Worm (Caenorhabditis elegans) whole organism, L4 larva: ENCODE data around the gene clec-185.
A peak's percentile ranks its signal among the peaks of the same experiment; 100 is the strongest.

Experiments used
- D1046.2 ChIP-seq: fragments of 200-800 bp; sonication (Bioruptor generic); IDR thresholded peaks from 2 replicates; pipeline ENCODE4 v1.3.6; 2022; ENCODE audit warnings: missing genetic modification characterization, missing compliant biosample characterization
- F10B5.3 ChIP-seq: sonication (generic microtip); optimal IDR thresholded peaks from 2 replicates; lab custom pipeline; 2016; ENCODE audit warnings: mild to moderate bottlenecking, missing genetic modification characterization, missing compliant biosample characterization
- F26F4.8 ChIP-seq: fragments of 200-800 bp; sonication (Bioruptor generic); conservative IDR thresholded peaks from 2 replicates; pipeline ENCODE4 v1.3.6; 2022; ENCODE audit warnings: missing genetic modification characterization, missing compliant biosample characterization
- F44E2.7 ChIP-seq: fragments of 200-800 bp; sonication (Bioruptor generic); IDR thresholded peaks from 2 replicates; pipeline ENCODE4 v2.1.2; 2022; ENCODE audit warnings: missing genetic modification characterization, missing compliant biosample characterization
- T20F7.1 ChIP-seq: fragments of 200-800 bp; sonication (Bioruptor generic); optimal IDR thresholded peaks from 2 replicates; lab custom pipeline; 2018; ENCODE audit warnings: mild to moderate bottlenecking, missing genetic modification characterization, missing compliant biosample characterization
- T26A8.4 ChIP-seq: fragments of 200-800 bp; sonication (Bioruptor generic); IDR thresholded peaks from 2 replicates; pipeline ENCODE4 v1.3.6; 2022; ENCODE audit warnings: missing genetic modification characterization, missing compliant biosample characterization
- Y48G9A.11 ChIP-seq: fragments of 200-800 bp; sonication (Bioruptor generic); IDR thresholded peaks from 2 replicates; pipeline ENCODE4 v1.3.6; 2022; ENCODE audit warnings: missing genetic modification reagents, missing genetic modification characterization, missing compliant biosample characterization
- Y5F2A.4 ChIP-seq: fragments of 200-800 bp; sonication (Bioruptor generic); optimal IDR thresholded peaks from 2 replicates; lab custom pipeline; 2018; ENCODE audit warnings: mild to moderate bottlenecking, missing genetic modification characterization, missing compliant biosample characterization
- aly-2 ChIP-seq: sonication (generic microtip); optimal IDR thresholded peaks from 2 replicates; lab custom pipeline; 2018; ENCODE audit warnings: missing biosample characterization, missing genetic modification characterization
- attf-4 ChIP-seq: sonication (generic microtip); optimal IDR thresholded peaks from 3 replicates; lab custom pipeline; 2017; ENCODE audit warnings: missing biosample characterization, missing genetic modification characterization
- ceh-62 ChIP-seq: sonication (generic microtip); optimal IDR thresholded peaks from 2 replicates; lab custom pipeline; 2017; ENCODE audit warnings: missing biosample characterization, missing genetic modification characterization
- ces-1 ChIP-seq: fragments of 150-350 bp; sonication (generic microtip); optimal IDR thresholded peaks from 4 replicates; lab custom pipeline; 2014; ENCODE audit warnings: missing biosample characterization, missing genetic modification reagents, missing genetic modification characterization
- cey-2 ChIP-seq: sonication (generic microtip); optimal IDR thresholded peaks from 3 replicates; lab custom pipeline; 2017; ENCODE audit warnings: missing genetic modification characterization, mild to moderate bottlenecking, missing compliant biosample characterization, antibody characterized with exemption, borderline replicate concordance; ENCODE audit not compliant: insufficient read depth
- daf-8 ChIP-seq: fragments of 200-800 bp; sonication (Bioruptor generic); IDR thresholded peaks from 2 replicates; pipeline ENCODE4 v1.3.6; 2022; ENCODE audit warnings: missing genetic modification characterization, missing compliant biosample characterization
- dmd-6 ChIP-seq: fragments of 200-800 bp; sonication (Bioruptor generic); IDR thresholded peaks from 2 replicates; pipeline ENCODE4 v1.3.6; 2022; ENCODE audit warnings: missing genetic modification reagents, missing genetic modification characterization, missing compliant biosample characterization
- dmd-8 ChIP-seq: fragments of 200-800 bp; sonication (Bioruptor generic); IDR thresholded peaks from 2 replicates; pipeline ENCODE4 v1.3.6; 2022; ENCODE audit warnings: missing genetic modification characterization, missing compliant biosample characterization
- egl-43 ChIP-seq: fragments of 200-800 bp; sonication (Bioruptor generic); IDR thresholded peaks from 2 replicates; pipeline ENCODE4 v1.3.6; 2022; ENCODE audit warnings: missing genetic modification reagents, missing genetic modification characterization, missing compliant biosample characterization
- fkh-10 ChIP-seq: fragments of 150-350 bp; optimal IDR thresholded peaks from 2 replicates; lab custom pipeline; 2014; ENCODE audit warnings: missing biosample characterization, missing genetic modification reagents, missing genetic modification characterization
- gei-8 ChIP-seq: fragments of 200-800 bp; sonication (Bioruptor generic); optimal IDR thresholded peaks from 2 replicates; lab custom pipeline; 2018; ENCODE audit warnings: mild to moderate bottlenecking, missing genetic modification characterization, missing compliant biosample characterization
- hlh-30 ChIP-seq: sonication (generic microtip); optimal IDR thresholded peaks from 2 replicates; lab custom pipeline; 2017; ENCODE audit warnings: antibody characterized with exemption, mild to moderate bottlenecking, missing genetic modification characterization, missing compliant biosample characterization; ENCODE audit not compliant: insufficient read depth
- hmg-1.1 ChIP-seq: fragments of 200-800 bp; sonication (Bioruptor generic); IDR thresholded peaks from 2 replicates; pipeline ENCODE4 v1.3.6; 2022; ENCODE audit warnings: missing genetic modification reagents, missing genetic modification characterization, missing compliant biosample characterization
- lim-7 ChIP-seq: fragments of 200-800 bp; sonication (Bioruptor generic); IDR thresholded peaks from 2 replicates; pipeline ENCODE4 v1.3.6; 2022; ENCODE audit warnings: missing genetic modification characterization, missing compliant biosample characterization
- lin-1 ChIP-seq: fragments of 200-800 bp; sonication (Bioruptor generic); IDR thresholded peaks from 2 replicates; pipeline ENCODE4 v1.3.6; 2022; ENCODE audit warnings: missing genetic modification reagents, missing genetic modification characterization, missing compliant biosample characterization
- lin-15B ChIP-seq: fragments of 150-350 bp; sonication (generic microtip); optimal IDR thresholded peaks from 3 replicates; lab custom pipeline; 2014; ENCODE audit warnings: missing biosample characterization, missing genetic modification characterization
- lin-38 ChIP-seq: fragments of 200-800 bp; sonication (Bioruptor generic); IDR thresholded peaks from 2 replicates; pipeline ENCODE4 v1.3.6; 2022; ENCODE audit warnings: missing genetic modification reagents, missing genetic modification characterization, missing compliant biosample characterization
- lin-39 ChIP-seq: fragments of 150-350 bp; optimal IDR thresholded peaks from 2 replicates; lab custom pipeline; 2014; ENCODE audit warnings: missing biosample characterization, missing genetic modification reagents, missing genetic modification characterization
- mdt-29 ChIP-seq: fragments of 200-800 bp; sonication (Bioruptor generic); IDR thresholded peaks from 2 replicates; pipeline ENCODE4 v1.3.6; 2022; ENCODE audit warnings: missing genetic modification reagents, missing genetic modification characterization, missing compliant biosample characterization
- nhr-28 ChIP-seq: fragments of 150-350 bp; optimal IDR thresholded peaks from 2 replicates; lab custom pipeline; 2014; ENCODE audit warnings: missing biosample characterization, missing genetic modification characterization
- nhr-41 ChIP-seq: fragments of 200-800 bp; sonication (Bioruptor generic); IDR thresholded peaks from 2 replicates; pipeline ENCODE4 v1.3.6; 2022; ENCODE audit warnings: missing genetic modification reagents, missing genetic modification characterization, missing compliant biosample characterization
- nhr-48 ChIP-seq: sonication (generic microtip); optimal IDR thresholded peaks from 2 replicates; lab custom pipeline; 2016; ENCODE audit warnings: mild to moderate bottlenecking, missing genetic modification characterization, missing compliant biosample characterization
- nhr-6 ChIP-seq: fragments of 150-350 bp; optimal IDR thresholded peaks from 2 replicates; lab custom pipeline; 2014; ENCODE audit warnings: missing biosample characterization, missing genetic modification characterization
- pha-4 ChIP-seq, 2 experiments: fragments of 150-350 bp in 1 of 2; fragments of 200-800 bp in 1 of 2; sonication (Bioruptor generic) in 1 of 2; IDR thresholded peaks in 1 of 2; optimal IDR thresholded peaks in 1 of 2; 2 replicates each; pipeline versions ENCODE4 v1.3.6 to Lab custom; 2014 to 2022; ENCODE audit warnings: missing genetic modification characterization in 2 of 2, missing genetic modification reagents in 2 of 2, missing biosample characterization in 1 of 2, missing compliant biosample characterization in 1 of 2
- pqm-1 ChIP-seq: sonication (generic microtip); optimal IDR thresholded peaks from 2 replicates; lab custom pipeline; 2017; ENCODE audit warnings: missing biosample characterization, missing genetic modification characterization
- sdz-12 ChIP-seq: fragments of 200-800 bp; sonication (Bioruptor generic); optimal IDR thresholded peaks from 2 replicates; lab custom pipeline; 2018; ENCODE audit warnings: mild to moderate bottlenecking, missing genetic modification characterization, missing compliant biosample characterization
- skn-1 ChIP-seq: fragments of 150-350 bp; optimal IDR thresholded peaks from 2 replicates; lab custom pipeline; 2014; ENCODE audit warnings: missing biosample characterization, missing genetic modification characterization
- snpc-1.2 ChIP-seq: fragments of 200-800 bp; sonication (Bioruptor generic); IDR thresholded peaks from 2 replicates; pipeline ENCODE4 v1.3.6; 2022; ENCODE audit warnings: missing genetic modification reagents, missing genetic modification characterization, missing compliant biosample characterization
- spr-1 ChIP-seq: sonication (generic microtip); optimal IDR thresholded peaks from 2 replicates; lab custom pipeline; 2016; ENCODE audit warnings: mild to moderate bottlenecking, missing genetic modification characterization, missing compliant biosample characterization
- tag-97 ChIP-seq: fragments of 200-800 bp; sonication (Bioruptor generic); IDR thresholded peaks from 2 replicates; pipeline ENCODE4 v1.3.6; 2022; ENCODE audit warnings: missing genetic modification characterization, missing compliant biosample characterization
- unc-130 ChIP-seq: sonication (generic microtip); optimal IDR thresholded peaks from 2 replicates; lab custom pipeline; 2016; ENCODE audit warnings: missing genetic modification reagents, missing genetic modification characterization, missing compliant biosample characterization
- zag-1 ChIP-seq: fragments of 150-350 bp; optimal IDR thresholded peaks from 2 replicates; lab custom pipeline; 2014; ENCODE audit warnings: missing biosample characterization, missing genetic modification characterization
- zip-11 ChIP-seq: fragments of 200-800 bp; sonication (Bioruptor generic); IDR thresholded peaks from 2 replicates; pipeline ENCODE4 v1.3.6; 2022; ENCODE audit warnings: missing genetic modification characterization, missing compliant biosample characterization
- ztf-7 ChIP-seq: fragments of 150-350 bp; optimal IDR thresholded peaks from 2 replicates; lab custom pipeline; 2014; ENCODE audit warnings: missing biosample characterization, missing genetic modification characterization

The clec-185 gene

DNA sequence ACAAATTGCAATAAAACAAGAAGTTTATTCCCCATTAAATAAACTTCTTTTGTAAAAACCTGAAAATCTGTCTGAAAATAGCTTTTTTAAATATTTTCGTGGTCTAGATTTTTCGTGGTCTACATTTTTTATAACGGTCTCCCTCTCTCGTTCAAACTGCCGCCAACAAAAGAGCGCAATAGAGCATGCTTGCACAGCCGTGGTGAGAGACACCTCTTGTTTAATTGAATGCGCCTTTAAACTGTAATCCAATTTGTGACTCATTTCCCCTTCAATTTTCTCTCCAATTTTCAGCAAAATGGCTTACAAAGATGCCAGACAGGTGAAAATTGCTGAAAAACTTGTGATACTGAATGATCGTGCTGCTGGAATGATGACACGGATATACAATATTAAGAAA is 34.3 kb upstream of the clec-185 start, which contains the start of gene gex-3 (continued):
- no peak for TF ChIP-seq daf-8 (GFP tag; lab: Robert Waterston, UW)

DNA sequence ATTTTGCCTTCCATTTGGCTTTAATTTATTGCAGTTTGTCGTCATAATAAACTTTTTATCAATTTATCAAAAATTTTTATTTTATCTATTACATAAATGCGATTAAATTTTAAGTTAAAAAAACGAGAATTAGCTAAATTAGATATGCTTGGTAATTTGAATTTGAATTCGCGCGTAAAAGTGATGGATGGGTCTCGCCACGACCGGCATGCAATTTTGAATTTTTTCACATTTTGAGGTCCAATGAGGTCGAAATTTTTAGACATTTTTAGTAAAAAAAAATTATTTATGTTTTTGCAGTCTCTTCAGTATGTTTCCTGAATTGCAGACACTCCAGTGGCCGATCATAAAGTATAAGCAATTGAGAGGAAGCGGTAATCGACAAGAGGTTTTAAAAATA is 29.8 kb upstream of the clec-185 start, which contains the start of gene dsb-1:
Gene dsb-1, plus strand, starts transcription at position 301 of the 400 bp plus-strand sequence.
- TF ChIP-seq Y5F2A.4 (GFP tag; lab: Kevin White, UChicago): no peak
- peak; percentile 26 for TF ChIP-seq lin-38 (GFP tag; lab: Robert Waterston, UW)
- TF ChIP-seq sdz-12 (GFP tag; lab: Kevin White, UChicago): no peak
- no peak for TF ChIP-seq nhr-41 (GFP tag; lab: Robert Waterston, UW)
- TF ChIP-seq dmd-6 (GFP tag; lab: Robert Waterston, UW): no peak
- TF ChIP-seq, all 104 proteins: peak for 1

DNA sequence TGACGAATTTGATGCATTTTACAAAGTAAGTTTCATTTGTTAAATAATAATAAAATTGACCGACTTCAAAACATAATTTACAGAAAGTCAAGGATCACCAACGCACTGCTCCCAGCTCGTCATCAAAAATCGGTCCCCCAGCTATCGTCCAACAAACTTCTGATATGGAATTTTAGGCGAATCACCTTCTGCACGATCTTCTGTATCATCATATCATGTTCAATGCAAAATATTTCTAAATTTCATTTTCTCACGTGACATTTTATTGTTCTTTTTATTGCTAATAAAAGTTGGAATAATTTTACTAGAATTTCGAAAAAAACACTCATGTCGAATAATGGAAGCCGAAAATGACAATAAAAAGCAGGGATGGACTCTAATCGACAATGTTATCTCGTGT is 28.3 kb upstream of the clec-185 start, which contains the start of gene acl-13:
Gene acl-13, plus strand, starts transcription at position 301 of the 400 bp plus-strand sequence.
- no peak for TF ChIP-seq ztf-7 (tag; lab: Kevin White, UChicago)
- TF ChIP-seq zip-11 (GFP tag; lab: Robert Waterston, UW): no peak
- no peak for TF ChIP-seq hmg-1.1
- TF ChIP-seq ceh-62: no peak
- TF ChIP-seq Y48G9A.11 (GFP tag; lab: Robert Waterston, UW): no peak

DNA sequence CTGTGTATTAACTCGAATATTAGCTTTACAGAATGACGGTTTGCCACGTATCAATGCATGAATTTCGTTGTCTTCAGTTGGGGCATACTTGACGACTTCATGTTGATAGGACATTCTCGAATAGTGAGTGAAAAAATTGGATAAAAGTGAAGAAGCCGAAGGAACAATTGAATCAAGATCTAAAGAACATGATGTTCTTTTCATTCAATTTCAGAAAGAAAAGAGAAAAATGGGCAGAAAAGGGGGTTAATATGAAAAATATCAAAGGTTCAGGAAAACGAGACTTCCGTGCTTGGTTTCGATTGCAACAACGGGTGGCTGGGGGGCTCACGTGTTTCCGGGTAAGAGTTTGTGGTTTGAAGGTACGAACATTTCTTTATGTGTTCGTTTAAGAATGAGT is 23.9 kb upstream of the clec-185 start:
- TF ChIP-seq lin-15B (tag; lab: Kevin White, UChicago) (no peak), T20F7.1 (no peak), lin-39 (no peak), attf-4 (no peak), pha-4 (GFP tag; IDR thresholded peaks at IDR 0.05; lab: Robert Waterston, UW) (no peak), pha-4 (tag; optimal IDR thresholded peaks at IDR 0.05; lab: Kevin White, UChicago) (no peak), gei-8 (GFP tag; lab: Kevin White, UChicago) (no peak), nhr-48 (no peak), aly-2 (tag; lab: Kevin White, UChicago) (no peak), tag-97 (GFP tag; lab: Robert Waterston, UW) (no peak), hlh-30 (no peak), fkh-10 (peak; percentile 64), spr-1 (no peak), nhr-6 (tag; lab: Kevin White, UChicago) (no peak), lim-7 (no peak), D1046.2 (GFP tag; lab: Robert Waterston, UW) (no peak), ces-1 (GFP tag; lab: Kevin White, UChicago) (peak; percentile 43)

DNA sequence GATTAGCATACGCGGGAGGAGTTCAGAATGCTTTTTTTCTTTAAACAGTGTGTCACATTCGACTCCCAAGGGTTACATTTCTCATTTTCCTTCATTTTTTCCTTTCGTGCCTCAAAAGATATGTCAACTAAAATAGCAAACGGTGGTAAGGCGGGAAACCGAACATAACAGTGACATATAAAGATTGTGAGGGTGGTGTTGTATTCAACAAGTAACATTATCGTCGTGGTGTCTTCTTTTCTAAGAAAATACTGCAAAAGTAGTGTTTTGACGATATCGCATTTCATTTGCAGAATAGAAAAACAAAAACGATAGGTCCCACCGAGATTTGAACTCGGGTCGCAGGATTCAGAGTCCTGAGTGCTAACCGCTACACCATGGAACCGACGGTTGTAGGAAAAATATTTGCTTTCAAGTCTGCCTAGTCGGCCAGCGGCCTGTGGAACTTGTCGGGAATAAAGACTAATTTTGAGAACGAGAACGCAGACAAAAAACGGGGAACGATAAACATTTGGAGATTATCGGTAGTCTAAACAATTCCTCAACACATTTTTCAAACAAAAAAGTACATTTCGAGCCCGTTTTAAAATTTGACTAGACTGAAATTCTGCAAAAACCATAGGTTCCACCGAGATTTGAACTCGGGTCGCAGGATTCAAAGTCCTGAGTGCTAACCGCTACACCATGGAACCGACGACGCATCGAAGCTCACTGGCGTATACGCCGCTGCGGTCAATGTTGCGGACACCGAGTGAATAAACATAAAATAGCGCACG is 21.6 kb upstream of the clec-185 start:
- no peak for TF ChIP-seq T20F7.1
- TF ChIP-seq T26A8.4 (GFP tag; lab: Robert Waterston, UW): peak; percentile 19; the same call in 1 of the 2 replicates
- TF ChIP-seq pqm-1 (tag; lab: Kevin White, UChicago): no peak
- TF ChIP-seq F26F4.8: peak; percentile 72
- no peak for TF ChIP-seq ztf-7 (tag; lab: Kevin White, UChicago)
- no peak for TF ChIP-seq lin-39
- TF ChIP-seq Y48G9A.11 (GFP tag; lab: Robert Waterston, UW): peak; percentile 28; the same call in 1 of the 2 replicates
- TF ChIP-seq F44E2.7: 0 out of 2 replicates have a peak, but pooled peaks have one; percentile 5
- peak; percentile 73 for TF ChIP-seq egl-43
- no peak for TF ChIP-seq zag-1
- no peak for TF ChIP-seq lin-1 (GFP tag; lab: Robert Waterston, UW)
- TF ChIP-seq gei-8 (GFP tag; lab: Kevin White, UChicago): peak; percentile 19
- TF ChIP-seq nhr-28 (tag; lab: Kevin White, UChicago): no peak
- TF ChIP-seq nhr-48: peak; percentile 20
- TF ChIP-seq F10B5.3 (tag; lab: Kevin White, UChicago): no peak
- TF ChIP-seq skn-1 (tag; lab: Kevin White, UChicago): no peak
- TF ChIP-seq snpc-1.2 (GFP tag; lab: Robert Waterston, UW): peak; percentile 69; the same call in 1 of the 2 replicates
- TF ChIP-seq mdt-29 (GFP tag; lab: Robert Waterston, UW): no peak
- TF ChIP-seq dmd-8 (GFP tag; lab: Robert Waterston, UW): peak; percentile 42; the same call in 1 of the 2 replicates
- no peak for TF ChIP-seq unc-130 (GFP tag; lab: Kevin White, UChicago)
- no peak for TF ChIP-seq cey-2 (tag; lab: Kevin White, UChicago)
- peak; percentile 21 for TF ChIP-seq sdz-12 (GFP tag; lab: Kevin White, UChicago)
